Worm (Caenorhabditis elegans) whole organism, L4 larva: Measurements from ENCODE around the gene lst-2.

Source experiments
- D1046.2 ChIP-seq: fragments of 200-800 bp; sonication (Bioruptor generic); IDR thresholded peaks from 2 replicates; pipeline ENCODE4 v1.3.6; 2022; ENCODE audit warnings: missing genetic modification characterization, missing compliant biosample characterization
- F37D6.2 ChIP-seq: sonication (generic microtip); optimal IDR thresholded peaks from 2 replicates; lab custom pipeline; 2016; ENCODE audit warnings: mild to moderate bottlenecking, missing genetic modification characterization, missing compliant biosample characterization
- F49E8.2 ChIP-seq: sonication (generic microtip); optimal IDR thresholded peaks from 2 replicates; lab custom pipeline; 2016; ENCODE audit warnings: missing compliant biosample characterization, mild to moderate bottlenecking, missing genetic modification characterization, borderline replicate concordance
- R02D3.7 ChIP-seq: fragments of 150-350 bp; sonication (generic microtip); optimal IDR thresholded peaks from 3 replicates; lab custom pipeline; 2014; ENCODE audit warnings: missing biosample characterization, missing genetic modification characterization
- T26A8.4 ChIP-seq: fragments of 200-800 bp; sonication (Bioruptor generic); IDR thresholded peaks from 2 replicates; pipeline ENCODE4 v1.3.6; 2022; ENCODE audit warnings: missing genetic modification characterization, missing compliant biosample characterization
- Y48G9A.11 ChIP-seq: fragments of 200-800 bp; sonication (Bioruptor generic); IDR thresholded peaks from 2 replicates; pipeline ENCODE4 v1.3.6; 2022; ENCODE audit warnings: missing genetic modification reagents, missing genetic modification characterization, missing compliant biosample characterization
- Y5F2A.4 ChIP-seq: fragments of 200-800 bp; sonication (Bioruptor generic); optimal IDR thresholded peaks from 2 replicates; lab custom pipeline; 2018; ENCODE audit warnings: mild to moderate bottlenecking, missing genetic modification characterization, missing compliant biosample characterization
- aly-2 ChIP-seq: sonication (generic microtip); optimal IDR thresholded peaks from 2 replicates; lab custom pipeline; 2018; ENCODE audit warnings: missing biosample characterization, missing genetic modification characterization
- ama-1 ChIP-seq: fragments of 150-350 bp; optimal IDR thresholded peaks from 2 replicates; lab custom pipeline; 2014; ENCODE audit warnings: inconsistent platforms, mixed read lengths
- ceh-62 ChIP-seq: sonication (generic microtip); optimal IDR thresholded peaks from 2 replicates; lab custom pipeline; 2017; ENCODE audit warnings: missing biosample characterization, missing genetic modification characterization
- daf-12 ChIP-seq: fragments of 150-350 bp; optimal IDR thresholded peaks from 2 replicates; lab custom pipeline; 2014; ENCODE audit warnings: missing biosample characterization, missing genetic modification reagents, missing genetic modification characterization
- dpl-1 ChIP-seq: fragments of 150-350 bp; optimal IDR thresholded peaks from 2 replicates; lab custom pipeline; 2014; ENCODE audit warnings: missing biosample characterization, missing genetic modification reagents, missing genetic modification characterization
- duxl-1 ChIP-seq: sonication (generic microtip); optimal IDR thresholded peaks from 2 replicates; lab custom pipeline; 2016; ENCODE audit warnings: mild to moderate bottlenecking, missing genetic modification characterization, moderate library complexity, missing compliant biosample characterization; ENCODE audit not compliant: poor library complexity
- gei-8 ChIP-seq: fragments of 200-800 bp; sonication (Bioruptor generic); optimal IDR thresholded peaks from 2 replicates; lab custom pipeline; 2018; ENCODE audit warnings: mild to moderate bottlenecking, missing genetic modification characterization, missing compliant biosample characterization
- lin-13 ChIP-seq: fragments of 150-350 bp; optimal IDR thresholded peaks from 2 replicates; lab custom pipeline; 2014; ENCODE audit warnings: missing biosample characterization, missing genetic modification reagents, missing genetic modification characterization
- lin-39 ChIP-seq: fragments of 150-350 bp; optimal IDR thresholded peaks from 2 replicates; lab custom pipeline; 2014; ENCODE audit warnings: missing biosample characterization, missing genetic modification reagents, missing genetic modification characterization
- mxl-2 ChIP-seq: fragments of 200-800 bp; sonication (Bioruptor generic); conservative IDR thresholded peaks from 2 replicates; pipeline ENCODE4 v1.3.6; 2022; ENCODE audit warnings: missing genetic modification reagents, missing genetic modification characterization, missing compliant biosample characterization
- mxl-3 ChIP-seq: fragments of 200-800 bp; sonication (Bioruptor generic); optimal IDR thresholded peaks from 2 replicates; lab custom pipeline; 2018; ENCODE audit warnings: mild to moderate bottlenecking, missing genetic modification characterization, missing compliant biosample characterization
- nhr-10 ChIP-seq: fragments of 150-350 bp; optimal IDR thresholded peaks from 2 replicates; lab custom pipeline; 2014; ENCODE audit warnings: missing biosample characterization, missing genetic modification characterization
- nhr-11 ChIP-seq: fragments of 150-350 bp; optimal IDR thresholded peaks from 2 replicates; lab custom pipeline; 2014; ENCODE audit warnings: missing biosample characterization, missing genetic modification characterization
- nhr-111 ChIP-seq: fragments of 200-800 bp; sonication (Bioruptor generic); optimal IDR thresholded peaks from 2 replicates; lab custom pipeline; 2018; ENCODE audit warnings: mild to moderate bottlenecking, missing genetic modification characterization, missing compliant biosample characterization
- nhr-6 ChIP-seq: fragments of 150-350 bp; optimal IDR thresholded peaks from 2 replicates; lab custom pipeline; 2014; ENCODE audit warnings: missing biosample characterization, missing genetic modification characterization
- nhr-77 ChIP-seq: fragments of 150-350 bp; optimal IDR thresholded peaks from 2 replicates; lab custom pipeline; 2014; ENCODE audit warnings: missing biosample characterization, missing genetic modification characterization
- php-3 ChIP-seq: fragments of 200-800 bp; sonication (Bioruptor generic); IDR thresholded peaks from 2 replicates; pipeline ENCODE4 v1.3.6; 2022; ENCODE audit warnings: missing genetic modification reagents, missing genetic modification characterization, missing compliant biosample characterization
- pqm-1 ChIP-seq: sonication (generic microtip); optimal IDR thresholded peaks from 2 replicates; lab custom pipeline; 2017; ENCODE audit warnings: missing biosample characterization, missing genetic modification characterization
- rbr-2 ChIP-seq: sonication (generic microtip); optimal IDR thresholded peaks from 2 replicates; lab custom pipeline; 2016; ENCODE audit warnings: missing genotype, missing genetic modification characterization, missing compliant biosample characterization
- saeg-2 ChIP-seq: fragments of 200-800 bp; sonication (Bioruptor generic); IDR thresholded peaks from 2 replicates; pipeline ENCODE4 v1.3.6; 2022; ENCODE audit warnings: missing genetic modification reagents, missing genetic modification characterization, missing compliant biosample characterization
- snpc-1.2 ChIP-seq: fragments of 200-800 bp; sonication (Bioruptor generic); IDR thresholded peaks from 2 replicates; pipeline ENCODE4 v1.3.6; 2022; ENCODE audit warnings: missing genetic modification reagents, missing genetic modification characterization, missing compliant biosample characterization
- tra-1 ChIP-seq: fragments of 200-800 bp; sonication (Bioruptor generic); IDR thresholded peaks from 2 replicates; pipeline ENCODE4 v1.3.6; 2022; ENCODE audit warnings: missing genetic modification reagents, missing genetic modification characterization, missing compliant biosample characterization
- unc-130 ChIP-seq: sonication (generic microtip); optimal IDR thresholded peaks from 2 replicates; lab custom pipeline; 2016; ENCODE audit warnings: missing genetic modification reagents, missing genetic modification characterization, missing compliant biosample characterization
- unc-62 ChIP-seq, 3 experiments: fragments of 150-350 bp in 1 of 3; sonication (generic microtip); optimal IDR thresholded peaks in 2 of 3; peaks in 1 of 3; 1 replicate in 1 of 3; 2 replicates in 2 of 3; lab custom pipeline; 2014 to 2017; ENCODE audit warnings: missing biosample characterization in 3 of 3, missing genetic modification characterization in 3 of 3, missing genetic modification reagents in 3 of 3, missing genotype in 1 of 3
- zag-1 ChIP-seq: fragments of 150-350 bp; optimal IDR thresholded peaks from 2 replicates; lab custom pipeline; 2014; ENCODE audit warnings: missing biosample characterization, missing genetic modification characterization
- ztf-11 ChIP-seq: fragments of 150-350 bp; optimal IDR thresholded peaks from 2 replicates; lab custom pipeline; 2014; ENCODE audit warnings: missing biosample characterization, missing genetic modification characterization

Gene lst-2

DNA sequence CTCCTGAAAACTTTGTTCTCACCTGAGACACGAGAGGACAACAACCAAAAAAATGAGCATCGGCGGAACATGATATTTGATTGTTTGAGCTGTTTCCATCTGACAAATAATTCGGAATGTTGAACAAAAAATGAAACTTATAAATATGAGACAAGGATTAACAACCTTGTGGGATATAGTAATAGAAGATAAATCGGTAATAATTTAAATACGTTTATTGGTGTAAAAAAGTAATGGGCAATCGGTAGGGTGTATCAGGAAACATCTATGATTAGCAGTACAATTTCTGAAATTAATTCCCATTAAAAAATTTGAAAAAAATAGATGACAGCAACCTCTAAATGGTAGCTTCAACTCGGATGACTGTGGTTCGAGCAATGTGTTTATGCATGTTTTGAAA is 15.8 kb downstream of the lst-2 start, which contains the start of gene R160.10:
Gene R160.10 (minus strand): TSS at position 101 of the 400 bp plus-strand sequence.
- TF ChIP-seq R02D3.7 (tag; lab: Kevin White, UChicago) (no peak), unc-62 (GFP tag; optimal IDR thresholded peaks at IDR 0.05 in 1 of 2; lab: Kevin White, UChicago) (peak in 1 of 2 experiments; percentile 36), unc-62 (tag; optimal IDR thresholded peaks at IDR 0.05; lab: Kevin White, UChicago) (no peak)
- TF ChIP-seq, all 104 proteins: peak for 1

DNA sequence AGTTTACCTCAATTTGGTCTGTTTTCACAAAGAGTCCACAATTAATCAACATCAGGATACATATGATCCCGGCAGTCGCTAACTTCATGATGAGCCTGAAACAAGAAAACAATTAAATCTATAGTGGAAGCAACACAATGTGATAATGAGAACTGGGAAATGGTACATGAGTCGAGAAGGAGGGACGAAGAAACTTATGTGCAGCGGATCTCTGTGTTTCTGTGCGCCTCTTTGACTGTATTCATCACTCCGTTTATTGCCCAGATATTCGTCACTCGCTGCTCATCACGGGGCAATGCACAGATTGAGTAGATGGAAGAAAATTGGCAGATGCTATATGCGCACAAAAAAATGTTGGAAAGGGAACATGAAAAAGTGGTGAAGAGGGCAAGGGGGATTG is 16.9 kb downstream of the lst-2 start, which contains the start of gene R160.3:
Gene R160.3 (minus strand): TSS at position 101 of the 400 bp plus-strand sequence.
- TF ChIP-seq php-3 (GFP tag; lab: Robert Waterston, UW), result no peak

DNA sequence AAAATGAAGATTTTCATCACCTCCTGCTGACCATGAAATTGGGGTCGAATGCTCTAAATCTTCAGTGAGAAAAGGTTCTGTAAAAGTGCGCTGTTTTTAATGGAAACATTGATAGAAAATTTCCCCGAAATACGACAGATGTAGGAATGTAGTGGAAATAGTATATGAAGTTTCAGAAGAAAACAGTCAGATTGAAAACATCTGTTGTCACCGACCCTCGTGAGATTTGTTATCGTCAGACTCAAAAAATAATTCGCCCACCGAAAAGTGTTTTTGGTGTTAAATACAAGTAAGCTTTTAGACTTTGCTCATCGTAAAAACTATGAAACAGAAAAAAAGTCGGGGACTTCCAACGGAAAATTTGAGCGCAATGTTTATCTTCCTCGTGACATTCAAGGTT is 18.3 kb downstream of the lst-2 start, which contains the start of gene F14H12.8:
Gene F14H12.8 (minus strand): TSS at position 101 of the 400 bp plus-strand sequence.
- TF ChIP-seq D1046.2 (GFP tag; lab: Robert Waterston, UW) (no peak), nhr-11 (no peak), unc-130 (GFP tag; lab: Kevin White, UChicago) (no peak), dpl-1 (GFP tag; lab: Kevin White, UChicago) (no peak), lin-13 (GFP tag; lab: Kevin White, UChicago) (no peak), ceh-62 (tag; lab: Kevin White, UChicago) (no peak), nhr-111 (no peak), daf-12 (tag; lab: Kevin White, UChicago) (no peak), F37D6.2 (tag; lab: Kevin White, UChicago) (no peak), mxl-3 (GFP tag; lab: Kevin White, UChicago) (no peak), snpc-1.2 (GFP tag; lab: Robert Waterston, UW) (no peak), gei-8 (GFP tag; lab: Kevin White, UChicago) (no peak), ztf-11 (tag; lab: Kevin White, UChicago) (no peak)

DNA sequence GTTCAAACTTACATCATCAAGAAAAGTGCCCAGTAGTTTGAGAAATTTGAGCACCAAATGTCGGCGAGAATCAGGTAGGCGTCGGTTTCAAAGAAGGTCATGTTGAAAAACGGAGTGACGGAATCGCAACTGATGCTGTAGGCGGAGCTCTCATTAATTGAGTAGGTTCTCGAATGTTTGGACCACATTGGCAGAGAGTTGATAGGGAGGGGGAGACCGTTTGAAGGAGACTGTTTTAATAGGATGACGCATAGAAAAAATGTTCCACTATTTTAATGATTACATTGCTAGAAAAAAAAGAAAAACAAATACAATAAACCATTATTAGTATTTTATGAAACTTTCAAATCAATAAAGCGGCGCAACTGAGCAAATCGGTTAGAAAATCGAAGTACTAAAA is 20.0 kb downstream of the lst-2 start, which contains the start of gene F14H12.17:
Gene F14H12.17 (minus strand): TSS at position 101 of the 400 bp plus-strand sequence.
- TF ChIP-seq pqm-1 (tag; lab: Kevin White, UChicago) (no peak), Y5F2A.4 (no peak)

DNA sequence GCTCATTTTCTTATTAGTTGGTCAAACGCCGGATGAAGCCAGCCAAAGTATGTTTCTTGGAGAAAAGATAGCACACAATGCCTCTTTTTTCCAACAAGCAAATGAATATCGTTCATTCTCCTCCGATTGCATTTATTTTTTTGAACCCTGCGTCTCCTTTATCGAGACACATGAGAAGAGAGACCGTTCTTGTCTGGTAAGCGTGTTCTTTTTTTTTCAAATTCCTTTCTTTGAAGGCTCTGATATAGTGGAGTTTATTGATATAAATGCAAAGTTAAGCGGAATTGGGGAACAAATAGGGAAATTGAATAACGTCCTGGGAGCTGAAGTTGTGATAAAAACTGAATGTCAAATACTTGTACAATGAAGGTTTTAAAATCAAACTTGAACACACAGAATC is 20.6 kb downstream of the lst-2 start, which contains the start of gene F14H12.7:
Gene F14H12.7 (minus strand): TSS at position 101 of the 400 bp plus-strand sequence.
- TF ChIP-seq rbr-2 (tag; lab: Kevin White, UChicago) (no peak), ama-1 (lab: Kevin White, UChicago) (no peak), aly-2 (tag; lab: Kevin White, UChicago) (no peak), T26A8.4 (GFP tag; lab: Robert Waterston, UW) (no peak), saeg-2 (GFP tag; lab: Robert Waterston, UW) (no peak), mxl-2 (no peak), nhr-10 (no peak), zag-1 (no peak), lin-39 (tag; lab: Kevin White, UChicago) (no peak), nhr-77 (tag; lab: Kevin White, UChicago) (no peak), duxl-1 (tag; lab: Kevin White, UChicago) (no peak), F49E8.2 (tag; lab: Kevin White, UChicago) (no peak)

DNA sequence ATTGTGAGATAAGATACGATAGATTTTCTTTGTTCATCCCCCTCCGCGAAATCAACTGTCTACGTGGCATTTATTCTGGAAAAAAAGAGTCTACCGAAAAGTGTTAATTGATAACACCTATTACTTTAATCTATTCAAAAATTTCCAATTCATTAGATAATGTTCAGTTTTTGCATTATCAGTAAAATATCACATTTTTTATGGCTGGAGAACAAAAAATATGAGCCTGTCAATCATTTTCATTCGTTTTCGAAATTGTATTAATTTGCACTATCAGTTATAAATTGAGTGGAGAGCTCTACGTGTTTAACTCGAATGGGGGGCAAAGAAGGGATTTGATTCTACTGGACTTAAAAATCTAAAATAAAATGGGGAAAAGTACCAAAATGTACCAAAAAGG is 24.1 kb downstream of the lst-2 start:
- TF ChIP-seq php-3 (GFP tag; lab: Robert Waterston, UW) (peak; percentile 79), nhr-6 (tag; lab: Kevin White, UChicago) (no peak), ceh-62 (tag; lab: Kevin White, UChicago) (no peak), aly-2 (tag; lab: Kevin White, UChicago) (no peak), Y48G9A.11 (no peak), tra-1 (peak; percentile 82), duxl-1 (tag; lab: Kevin White, UChicago) (no peak), pqm-1 (tag; lab: Kevin White, UChicago) (peak; percentile 36)
